Fruit fly (Drosophila melanogaster): Measurements from ENCODE around the gene Nt5a.
A peak's percentile ranks its signal among the peaks of the same experiment; 100 is the strongest.

Gene Nt5a

dm6 chr3L:1324818-1325625 lies 17.8 kb upstream of the Nt5a start (continued):
- TF ChIP-seq BtbVII (GFP tag; optimal IDR thresholded peaks at IDR 0.05) (no peak), Hr78 (GFP tag; optimal IDR thresholded peaks at IDR 0.05) (no peak), gcm2 (GFP tag; optimal IDR thresholded peaks at IDR 0.05) (no peak), Sry-β (GFP tag; optimal IDR thresholded peaks at IDR 0.05) (no peak), Pdp1 (GFP tag; optimal IDR thresholded peaks at IDR 0.05) (peak in 1 of 2 experiments; percentile 91), CG4424 (GFP tag; optimal IDR thresholded peaks at IDR 0.05) (no peak), Oaz (GFP tag; IDR thresholded peaks at IDR 0.05) (no peak), Bgb (GFP tag; IDR thresholded peaks at IDR 0.05; ENCODE audit: partially characterized antibody) (no peak), maf-S (GFP tag; optimal IDR thresholded peaks at IDR 0.05) (no peak), hkb (optimal IDR thresholded peaks at IDR 0.05) (no peak), hkb (GFP tag; IDR thresholded peaks at IDR 0.05) (no peak), CG4328 (GFP tag; optimal IDR thresholded peaks at IDR 0.05) (no peak), Stat92E (GFP tag; optimal IDR thresholded peaks at IDR 0.05) (no peak), CG11456 (GFP tag; IDR thresholded peaks at IDR 0.05) (no peak)

- TF ChIP-seq Hr78 (GFP tag; optimal IDR thresholded peaks at IDR 0.05) (peak in 1 of 2 experiments; percentile 85), CG8924 (tag; optimal IDR thresholded peaks at IDR 0.05) (peak; percentile 78), CG12155 (GFP tag; optimal IDR thresholded peaks at IDR 0.05) (peak; percentile 50), Dll (GFP tag; IDR thresholded peaks at IDR 0.05; ENCODE audit: partially characterized antibody) (no peak), CG17328 (GFP tag; IDR thresholded peaks at IDR 0.05) (peak; percentile 84), lbe (GFP tag; optimal IDR thresholded peaks at IDR 0.05) (no peak), CG14667 (GFP tag; IDR thresholded peaks at IDR 0.05) (no peak), danr (GFP tag; IDR thresholded peaks at IDR 0.05) (peak; percentile 42; the same call in 1 of the 2 replicates), CG34224 (GFP tag; IDR thresholded peaks at IDR 0.05; ENCODE audit: partially characterized antibody) (no peak), CG13287 (GFP tag; IDR thresholded peaks at IDR 0.05; ENCODE audit: partially characterized antibody) (no peak), dmrt99B (tag; optimal IDR thresholded peaks at IDR 0.05) (no peak), Scr (GFP tag; IDR thresholded peaks at IDR 0.05; ENCODE audit: partially characterized antibody) (no peak), CG30431 (GFP tag; optimal IDR thresholded peaks at IDR 0.05) (peak; percentile 68), CG42726 (GFP tag; IDR thresholded peaks at IDR 0.05; ENCODE audit: partially characterized antibody) (no peak), CG17612 (GFP tag; IDR thresholded peaks at IDR 0.05) (no peak), Sox102F (GFP tag; optimal IDR thresholded peaks at IDR 0.05) (no peak), Hsf (GFP tag; optimal IDR thresholded peaks at IDR 0.05) (peak; percentile 77), odd (GFP tag; optimal IDR thresholded peaks at IDR 0.05) (peak; percentile 63), az2 (GFP tag; optimal IDR thresholded peaks at IDR 0.05) (peak; percentile 76), CG8089 (GFP tag; optimal IDR thresholded peaks at IDR 0.05) (peak; percentile 75), bab2 (GFP tag; optimal IDR thresholded peaks at IDR 0.05) (peak; percentile 33), CG8944 (GFP tag; optimal IDR thresholded peaks at IDR 0.05) (peak; percentile 82), MTF-1 (GFP tag; optimal IDR thresholded peaks at IDR 0.05; ENCODE audit: borderline replicate concordance) (peak; percentile 35), Poxn (GFP tag; IDR thresholded peaks at IDR 0.05) (no peak), Ets97D (GFP tag; optimal IDR thresholded peaks at IDR 0.05) (peak; percentile 14), wek (GFP tag; optimal IDR thresholded peaks at IDR 0.05) (no peak), gem (tag; optimal IDR thresholded peaks at IDR 0.05) (peak; percentile 84), CG10431 (GFP tag; optimal IDR thresholded peaks at IDR 0.05) (peak; percentile 55), CHES-1-like (GFP tag; optimal IDR thresholded peaks at IDR 0.05) (peak; percentile 63), hth (optimal IDR thresholded peaks at IDR 0.05) (no peak), CG31224 (GFP tag; IDR thresholded peaks at IDR 0.05) (no peak), fru (optimal IDR thresholded peaks at IDR 0.05) (no peak), grn (GFP tag; optimal IDR thresholded peaks at IDR 0.05) (peak; percentile 4), CG11398 (GFP tag; optimal IDR thresholded peaks at IDR 0.05) (peak; percentile 43), pita (GFP tag; optimal IDR thresholded peaks at IDR 0.05) (no peak), CG7987 (GFP tag; optimal IDR thresholded peaks at IDR 0.05) (no peak)
These were observed 15.9 kb upstream of the Nt5a start for dm6 chr3L:1323136-1323535.
